Worm (Caenorhabditis elegans): ENCODE measurements around the gene F57B9.1.

DNA sequence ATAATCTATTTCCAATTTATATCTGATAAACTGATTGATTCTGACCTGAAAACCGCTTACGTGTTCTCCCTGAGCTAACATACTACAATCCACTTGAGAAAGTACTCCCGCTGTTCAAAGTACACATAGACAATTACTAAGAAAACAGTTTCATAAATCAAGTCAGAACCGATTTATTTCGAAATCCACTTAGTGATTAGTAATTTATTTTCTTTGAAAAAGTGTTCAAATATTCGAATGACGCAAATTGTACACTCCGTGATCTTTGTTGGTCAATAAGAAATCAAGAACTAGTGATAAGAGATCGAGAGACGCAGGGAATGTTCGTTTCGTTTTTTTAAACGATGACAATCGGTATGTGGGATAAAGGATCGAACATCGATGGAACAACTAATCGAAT, 30.6 kb downstream of the F57B9.1 start:
- TF ChIP-seq snpc-4 (tag; optimal IDR thresholded peaks at IDR 0.05), result no peak
- TF ChIP-seq hlh-1 (tag; optimal IDR thresholded peaks at IDR 0.05), result no peak
- no peak for TF ChIP-seq pha-4 (tag; optimal IDR thresholded peaks at IDR 0.05)

Measured in whole organism, mixed stage, embryonic.